Fruit fly (Drosophila melanogaster): ENCODE results near the gene CG10853.
A peak's percentile ranks its signal among the peaks of the same experiment; 100 is the strongest.

DNA sequence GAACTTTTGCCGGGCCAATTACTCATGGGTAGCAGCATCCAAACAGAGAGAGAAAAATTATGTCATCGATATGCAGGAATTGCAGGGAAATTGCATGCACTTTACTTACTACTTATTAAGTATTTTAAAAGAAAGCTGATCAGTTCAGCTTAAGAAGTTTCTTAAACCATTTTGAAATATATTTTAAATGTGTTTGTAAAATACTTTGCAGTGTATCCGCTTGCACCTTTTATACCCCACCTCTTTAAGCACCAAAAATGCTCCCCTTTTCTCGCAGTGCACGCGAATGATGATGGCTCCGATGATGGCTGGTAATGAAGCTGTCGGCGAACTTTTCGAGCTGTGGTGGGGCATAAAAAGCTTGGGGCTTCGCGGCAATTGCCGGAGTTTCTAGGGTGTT lies 4.8 kb downstream of the CG10853 start, which contains the start of gene CG14984:
- TF ChIP-seq CG18262 (tag; optimal IDR thresholded peaks at IDR 0.05) (no peak), HmgZ (tag; optimal IDR thresholded peaks at IDR 0.05) (no peak), hb (GFP tag; IDR thresholded peaks at IDR 0.05; ENCODE audit: partially characterized antibody) (no peak), Dip2 (GFP tag; IDR thresholded peaks at IDR 0.05) (no peak), cg (GFP tag; optimal IDR thresholded peaks at IDR 0.05) (no peak), org-1 (GFP tag; optimal IDR thresholded peaks at IDR 0.05) (peak; percentile 4)
